Fruit fly (Drosophila melanogaster) S2 (cell line): ENCODE results near the gene Nup160.

Experiments
- CG8478 ChIP-seq: fragments of >200 bp; optimal IDR thresholded peaks from 2 replicates; lab custom pipeline; 2018
- CTCF ChIP-seq, 2 experiments: fragments of >200 bp; optimal IDR thresholded peaks; 2 replicates each; lab custom pipeline; 2018

Gene Nup160

dm6 chr2L:11130151-11131008 lies 6.8 kb downstream of the Nup160 start, which contains the start of the genes RfC38 and CG4751:
TSS of gene RfC38 (minus strand) at chr2L:11130645.
TSS of gene CG4751 (plus strand) at chr2L:11130737.
- no peak for TF ChIP-seq CTCF (optimal IDR thresholded peaks at IDR 0.05; lab: Kevin White, UChicago)
- no peak for TF ChIP-seq CG8478

- TF ChIP-seq CG8478 (no peak), CTCF (optimal IDR thresholded peaks at IDR 0.05; lab: Kevin White, UChicago) (no peak)
Observed at dm6 chr2L:11136093-11136492, 12.5 kb downstream of the Nup160 start, which contains the start of gene hgo. TSS of gene hgo (plus strand) at chr2L:11136393.

- no peak for TF ChIP-seq CG8478
- TF ChIP-seq CTCF (optimal IDR thresholded peaks at IDR 0.05; lab: Kevin White, UChicago) = no peak
Observed at dm6 chr2L:11145317-11145716, 21.7 kb downstream of the Nup160 start, which contains the start of gene CG31867. TSS of gene CG31867 (minus strand) at chr2L:11145417.

- no peak for TF ChIP-seq CG8478
- TF ChIP-seq CTCF (optimal IDR thresholded peaks at IDR 0.05; lab: Kevin White, UChicago) = no peak
Observed at dm6 chr2L:11148969-11149368, 25.4 kb downstream of the Nup160 start, which contains the start of gene Gyc32E. TSS of gene Gyc32E (minus strand) at chr2L:11149101.

dm6 chr2L:11155166-11155958 lies 31.8 kb downstream of the Nup160 start, which contains the start of gene CG6287:
TSS of gene CG6287 (minus strand) at chr2L:11155721.
- no peak for TF ChIP-seq CG8478
- peak in 1 of 2 experiments; percentile 17 for TF ChIP-seq CTCF (optimal IDR thresholded peaks at IDR 0.05; lab: Kevin White, UChicago)

dm6 chr2L:11167997-11168396 lies 44.4 kb downstream of the Nup160 start:
- TF ChIP-seq CG8478 = no peak
- no peak for TF ChIP-seq CTCF (optimal IDR thresholded peaks at IDR 0.05; lab: Kevin White, UChicago)

- no peak for TF ChIP-seq CG8478
- no peak for TF ChIP-seq CTCF (optimal IDR thresholded peaks at IDR 0.05; lab: Kevin White, UChicago)
Observed at dm6 chr2L:11168684-11169549, 45.3 kb downstream of the Nup160 start.

dm6 chr2L:11169904-11170303 lies 46.3 kb downstream of the Nup160 start:
- TF ChIP-seq CG8478 (no peak), CTCF (optimal IDR thresholded peaks at IDR 0.05; lab: Kevin White, UChicago) (no peak)

- TF ChIP-seq CG8478 = no peak
- TF ChIP-seq CTCF (optimal IDR thresholded peaks at IDR 0.05; lab: Kevin White, UChicago) = no peak
Observed at dm6 chr2L:11170549-11170948, 47.0 kb downstream of the Nup160 start.

dm6 chr2L:11171615-11172356 lies 48.2 kb downstream of the Nup160 start, which contains the start of gene Vm32E:
TSS of gene Vm32E (minus strand) at chr2L:11171665.
- TF ChIP-seq CTCF (optimal IDR thresholded peaks at IDR 0.05; lab: Kevin White, UChicago) (peak; percentile 79 to 92), CG8478 (no peak)

dm6 chr2L:11175393-11176258 lies 52.0 kb downstream of the Nup160 start:
- TF ChIP-seq CG8478 (no peak), CTCF (optimal IDR thresholded peaks at IDR 0.05; lab: Kevin White, UChicago) (no peak)

dm6 chr2L:11178334-11178733 lies 54.8 kb downstream of the Nup160 start:
- TF ChIP-seq CG8478 (no peak), CTCF (optimal IDR thresholded peaks at IDR 0.05; lab: Kevin White, UChicago) (no peak)
